Worm (Caenorhabditis elegans): ENCODE measurements around the gene ZK105.1.

- TF ChIP-seq F55B11.4 (tag; optimal IDR thresholded peaks at IDR 0.05; ENCODE audit: borderline replicate concordance, insufficient read depth) (no peak), snpc-3.4 (tag; optimal IDR thresholded peaks at IDR 0.05) (no peak), lir-1 (GFP tag; conservative IDR thresholded peaks at IDR 0.05) (no peak), unc-62 (GFP tag; optimal IDR thresholded peaks at IDR 0.05) (no peak)
Measured at ce11 chrV:7713072-7713471, 719 bp upstream of the ZK105.1 start, which contains the start of gene ZK105.13.

All from whole organism, young adult.